Fruit fly (Drosophila melanogaster): ENCODE measurements around the gene Nadsyn.

The Nadsyn gene

dm6 chrX:13740062-13740461 lies 22.0 kb upstream of the Nadsyn start (continued):
- TF ChIP-seq CG6792 (GFP tag; optimal IDR thresholded peaks at IDR 0.05) = peak; percentile 77
- peak; percentile 75 for TF ChIP-seq achi (GFP tag; optimal IDR thresholded peaks at IDR 0.05)
- TF ChIP-seq svp (GFP tag) = peak; percentile 87
- TF ChIP-seq CG8119 (GFP tag; IDR thresholded peaks at IDR 0.05) = peak; percentile 83
- TF ChIP-seq CG8632 (GFP tag; optimal IDR thresholded peaks at IDR 0.05) = peak; percentile 70
- peak; percentile 87 for TF ChIP-seq pdm3 (GFP tag; optimal IDR thresholded peaks at IDR 0.05)
- TF ChIP-seq Hr38 (GFP tag; optimal IDR thresholded peaks at IDR 0.05) = peak; percentile 50
- peak; percentile 61 for TF ChIP-seq Sox15 (GFP tag; optimal IDR thresholded peaks at IDR 0.05)
- peak; percentile 95 for TF ChIP-seq CG6808 (GFP tag; optimal IDR thresholded peaks at IDR 0.05)
- TF ChIP-seq fd59A (GFP tag; optimal IDR thresholded peaks at IDR 0.05) = peak; percentile 66
- TF ChIP-seq Ets21C (GFP tag; optimal IDR thresholded peaks at IDR 0.05) = peak; percentile 66
- TF ChIP-seq acj6 (GFP tag; optimal IDR thresholded peaks at IDR 0.05) = peak; percentile 79
- TF ChIP-seq Eip75B (GFP tag; optimal IDR thresholded peaks at IDR 0.05) = peak; percentile 82
- peak; percentile 79 for TF ChIP-seq CG1621 (tag; optimal IDR thresholded peaks at IDR 0.05)
- TF ChIP-seq CG3032 (tag; optimal IDR thresholded peaks at IDR 0.05) = peak; percentile 71
- TF ChIP-seq topi (GFP tag; optimal IDR thresholded peaks at IDR 0.05) = peak; percentile 59
- TF ChIP-seq CG8319 (GFP tag; optimal IDR thresholded peaks at IDR 0.05) = peak; percentile 68
- TF ChIP-seq Sox102F (GFP tag; optimal IDR thresholded peaks at IDR 0.05) = peak; percentile 64
- TF ChIP-seq CG9139 (GFP tag; optimal IDR thresholded peaks at IDR 0.05) = peak; percentile 83
- peak; percentile 79 for TF ChIP-seq CG4318 (GFP tag; optimal IDR thresholded peaks at IDR 0.05)
- peak; percentile 63 for TF ChIP-seq vri (GFP tag; optimal IDR thresholded peaks at IDR 0.05)
- TF ChIP-seq esn (GFP tag; optimal IDR thresholded peaks at IDR 0.05) = peak; percentile 67
- peak; percentile 91 for TF ChIP-seq net (GFP tag; optimal IDR thresholded peaks at IDR 0.05)
- peak; percentile 85 for TF ChIP-seq CG11294 (GFP tag; IDR thresholded peaks at IDR 0.05)
- peak; percentile 63 for TF ChIP-seq CG11762 (GFP tag; optimal IDR thresholded peaks at IDR 0.05; ENCODE audit: insufficient read depth)
- peak; percentile 79 for TF ChIP-seq lz (GFP tag; optimal IDR thresholded peaks at IDR 0.05)
- peak; percentile 77 for TF ChIP-seq CG16779 (tag; optimal IDR thresholded peaks at IDR 0.05)
- TF ChIP-seq dac (GFP tag; optimal IDR thresholded peaks at IDR 0.05) = peak; percentile 88
- TF ChIP-seq OdsH (GFP tag; optimal IDR thresholded peaks at IDR 0.05) = peak; percentile 85
- peak; percentile 85 for TF ChIP-seq CG6276 (GFP tag; optimal IDR thresholded peaks at IDR 0.05)
- peak; percentile 68 for TF ChIP-seq Hr39 (GFP tag; optimal IDR thresholded peaks at IDR 0.05)
- peak; percentile 75 for TF ChIP-seq cyc (GFP tag; optimal IDR thresholded peaks at IDR 0.05)
- TF ChIP-seq CG10631 (GFP tag; optimal IDR thresholded peaks at IDR 0.05) = peak; percentile 80
- peak; percentile 77 for TF ChIP-seq dsx (GFP tag; optimal IDR thresholded peaks at IDR 0.05; ENCODE audit: poor library complexity, severe bottlenecking)
- peak; percentile 68 for TF ChIP-seq Smox (GFP tag; optimal IDR thresholded peaks at IDR 0.05)
- TF ChIP-seq Eip78C (GFP tag) = peak; percentile 89

dm6 chrX:13739411-13739888 lies 21.4 kb upstream of the Nadsyn start, which contains the start of gene CG11151:
Gene CG11151, plus strand, starts transcription at chrX:13739744.
- TF ChIP-seq CG8119 (GFP tag; IDR thresholded peaks at IDR 0.05) = peak; percentile 95
- TF ChIP-seq CG3919 (GFP tag; optimal IDR thresholded peaks at IDR 0.05) = peak; percentile 95
- TF ChIP-seq spab (GFP tag; optimal IDR thresholded peaks at IDR 0.05) = peak; percentile 91
- TF ChIP-seq Hr4 (GFP tag; optimal IDR thresholded peaks at IDR 0.05) = peak; percentile 96
- peak; percentile 98 for TF ChIP-seq pdm3 (GFP tag; optimal IDR thresholded peaks at IDR 0.05)
- peak; percentile 97 for TF ChIP-seq esn (GFP tag; optimal IDR thresholded peaks at IDR 0.05)
- TF ChIP-seq Sox15 (GFP tag; optimal IDR thresholded peaks at IDR 0.05) = peak; percentile 93
- peak; percentile 97 for TF ChIP-seq Eip75B (GFP tag; optimal IDR thresholded peaks at IDR 0.05)
- peak; percentile 95 for TF ChIP-seq cyc (GFP tag; optimal IDR thresholded peaks at IDR 0.05)
- TF ChIP-seq Smox (GFP tag; optimal IDR thresholded peaks at IDR 0.05) = peak; percentile 98
- peak; percentile 96 for TF ChIP-seq CG11762 (GFP tag; optimal IDR thresholded peaks at IDR 0.05; ENCODE audit: insufficient read depth)
- TF ChIP-seq topi (GFP tag; optimal IDR thresholded peaks at IDR 0.05) = peak; percentile 98
- peak; percentile 97 for TF ChIP-seq Sox102F (GFP tag; optimal IDR thresholded peaks at IDR 0.05)
- TF ChIP-seq Sox14 (GFP tag; optimal IDR thresholded peaks at IDR 0.05) = peak; percentile 98
- peak; percentile 97 for TF ChIP-seq Ets96B (tag; optimal IDR thresholded peaks at IDR 0.05)
- peak; percentile 96 for TF ChIP-seq acj6 (GFP tag; optimal IDR thresholded peaks at IDR 0.05)
- peak; percentile 77 for TF ChIP-seq fkh (GFP tag; optimal IDR thresholded peaks at IDR 0.05)
- peak; percentile 92 to 95 for TF ChIP-seq salr (GFP tag; optimal IDR thresholded peaks at IDR 0.05)
- TF ChIP-seq CG11902 (GFP tag; optimal IDR thresholded peaks at IDR 0.05) = peak; percentile 91
- peak; percentile 92 for TF ChIP-seq CG8319 (GFP tag; optimal IDR thresholded peaks at IDR 0.05)
- peak; percentile 97 for TF ChIP-seq CG32006 (GFP tag; optimal IDR thresholded peaks at IDR 0.05)
- TF ChIP-seq OdsH (GFP tag; optimal IDR thresholded peaks at IDR 0.05) = peak; percentile 97
- TF ChIP-seq CG15336 (GFP tag; IDR thresholded peaks at IDR 0.05) = peak; percentile 98
- peak; percentile 96 for TF ChIP-seq achi (GFP tag; optimal IDR thresholded peaks at IDR 0.05)
- TF ChIP-seq Lpt (GFP tag; optimal IDR thresholded peaks at IDR 0.05) = peak; percentile 96
- TF ChIP-seq svp (GFP tag) = peak; percentile 98
- peak; percentile 98 for TF ChIP-seq Met (GFP tag; optimal IDR thresholded peaks at IDR 0.05)
- peak; percentile 97 for TF ChIP-seq lz (GFP tag; optimal IDR thresholded peaks at IDR 0.05)
- TF ChIP-seq CG7368 (GFP tag; optimal IDR thresholded peaks at IDR 0.05) = peak; percentile 97

All from whole organism, prepupa.